Worm (Caenorhabditis elegans): ENCODE measurements around the gene phy-3.

ce11 chrV:16792717-16793116 lies 40.2 kb upstream of the phy-3 start:
- TF ChIP-seq W03F9.2 (tag; optimal IDR thresholded peaks at IDR 0.05) (no peak), dao-5 (tag; optimal IDR thresholded peaks at IDR 0.05) (no peak)

Measured in whole organism, L4/young adult.